Worm (Caenorhabditis elegans) whole organism, midembryonic: ENCODE data around the gene rpi-2.

Experiments
- T22C8.4 ChIP-seq: fragments of 200-800 bp; sonication (Bioruptor generic); IDR thresholded peaks from 2 replicates; pipeline ENCODE4 v1.3.6; 2022; ENCODE audit warnings: missing genetic modification characterization, missing compliant biosample characterization
- cog-1 ChIP-seq: sonication (generic microtip); optimal IDR thresholded peaks from 2 replicates; lab custom pipeline; 2016; ENCODE audit warnings: missing genetic modification characterization, missing compliant biosample characterization
- flt-1 ChIP-seq: fragments of 200-800 bp; sonication (Bioruptor generic); IDR thresholded peaks from 2 replicates; pipeline ENCODE4 v1.3.6; 2022; ENCODE audit warnings: missing genetic modification characterization, missing compliant biosample characterization
- klf-2 ChIP-seq: fragments of 200-800 bp; sonication (Bioruptor generic); conservative IDR thresholded peaks from 2 replicates; pipeline ENCODE4 v1.3.6; 2022; ENCODE audit warnings: missing genetic modification reagents, missing genetic modification characterization, missing compliant biosample characterization
- med-1 ChIP-seq: sonication (generic microtip); optimal IDR thresholded peaks from 2 replicates; lab custom pipeline; 2017; ENCODE audit warnings: missing genetic modification characterization, mild to moderate bottlenecking, missing compliant biosample characterization, antibody characterized with exemption, missing genetic modification reagents; ENCODE audit not compliant: insufficient read depth
- ref-1 ChIP-seq: fragments of 200-800 bp; sonication (Bioruptor generic); conservative IDR thresholded peaks from 2 replicates; pipeline ENCODE4 v1.3.6; 2022; ENCODE audit warnings: missing genetic modification reagents, missing genetic modification characterization, missing compliant biosample characterization
- tab-1 ChIP-seq: fragments of 200-800 bp; sonication (Bioruptor generic); IDR thresholded peaks from 2 replicates; pipeline ENCODE4 v1.3.6; 2022; ENCODE audit warnings: missing genetic modification characterization, missing compliant biosample characterization
- ztf-23 ChIP-seq: fragments of 200-800 bp; sonication (Bioruptor generic); IDR thresholded peaks from 2 replicates; pipeline ENCODE4 v1.3.6; 2022; ENCODE audit warnings: missing genetic modification reagents, missing genetic modification characterization, missing compliant biosample characterization
- ztf-29 ChIP-seq: fragments of 200-800 bp; sonication (Bioruptor generic); IDR thresholded peaks from 2 replicates; pipeline ENCODE4 v1.3.6; 2022; ENCODE audit warnings: missing genetic modification reagents, missing genetic modification characterization, missing compliant biosample characterization

ce11 chrIV:1758595-1758994, 47.5 kb downstream of the rpi-2 start:
- TF ChIP-seq ztf-29 (GFP tag; lab: Robert Waterston, UW) (no peak), tab-1 (GFP tag; lab: Robert Waterston, UW) (no peak), flt-1 (GFP tag; lab: Robert Waterston, UW) (no peak), klf-2 (no peak), cog-1 (no peak), ref-1 (GFP tag; lab: Robert Waterston, UW) (no peak), med-1 (GFP tag; lab: Kevin White, UChicago) (no peak), T22C8.4 (GFP tag; lab: Robert Waterston, UW) (no peak), ztf-23 (no peak)
